Worm (Caenorhabditis elegans): ENCODE results near the gene rhr-2.

rhr-2 gene

DNA sequence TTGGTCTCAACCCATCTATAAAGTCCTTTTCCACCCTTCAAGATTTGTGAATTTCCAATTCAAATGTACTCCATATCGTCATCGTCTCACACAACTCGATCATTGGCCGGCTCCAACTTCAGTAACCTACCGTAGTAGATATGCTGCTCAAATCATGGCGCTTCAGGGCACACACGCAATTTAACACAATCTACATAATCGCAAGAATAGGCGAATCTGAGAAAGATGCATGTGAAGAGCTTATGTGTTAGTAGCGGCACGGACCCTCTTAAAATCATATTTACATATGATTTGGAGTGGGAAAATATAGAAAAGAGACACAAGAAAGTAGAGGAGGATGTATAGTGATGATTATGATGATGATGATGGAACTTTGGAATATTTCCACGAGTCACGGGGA is 18.2 kb downstream of the rhr-2 start:
- TF ChIP-seq mls-2 (tag; optimal IDR thresholded peaks at IDR 0.05) (no peak), ces-1 (GFP tag; optimal IDR thresholded peaks at IDR 0.05) (peak; percentile 50), ceh-83 (GFP tag; optimal IDR thresholded peaks at IDR 0.05) (no peak), hlh-1 (tag; optimal IDR thresholded peaks at IDR 0.05) (no peak), bed-3 (GFP tag; optimal IDR thresholded peaks at IDR 0.05) (no peak), M03D4.4 (tag; optimal IDR thresholded peaks at IDR 0.05) (no peak)

DNA sequence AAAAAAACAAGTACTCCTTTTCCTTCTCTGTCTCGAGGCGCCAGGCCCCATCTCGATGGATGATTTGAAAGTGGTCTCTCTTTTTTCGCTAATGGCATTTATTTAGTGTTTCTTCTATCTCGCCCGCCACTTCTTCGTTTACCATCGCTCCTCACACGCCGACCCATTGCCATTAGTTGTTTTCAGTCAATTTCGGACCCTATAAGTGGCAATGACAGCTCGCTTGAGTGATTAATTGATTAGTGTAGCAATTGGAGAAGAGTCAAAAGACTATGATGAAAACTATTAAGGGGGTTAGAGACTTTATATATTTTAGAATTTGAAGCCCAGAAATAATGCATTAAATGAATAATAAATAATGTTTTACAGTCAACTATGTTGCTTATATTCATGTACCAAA is 23.6 kb downstream of the rhr-2 start:
- TF ChIP-seq mep-1 (tag; optimal IDR thresholded peaks at IDR 0.05) (no peak), drap-1 (GFP tag; optimal IDR thresholded peaks at IDR 0.05) (no peak), zip-8 (tag; optimal IDR thresholded peaks at IDR 0.05) (no peak), ham-2 (GFP tag; optimal IDR thresholded peaks at IDR 0.05) (no peak), ceh-39 (tag; optimal IDR thresholded peaks at IDR 0.05) (no peak), mls-2 (tag; optimal IDR thresholded peaks at IDR 0.05) (no peak), nhr-237 (tag; optimal IDR thresholded peaks at IDR 0.05) (no peak)

DNA sequence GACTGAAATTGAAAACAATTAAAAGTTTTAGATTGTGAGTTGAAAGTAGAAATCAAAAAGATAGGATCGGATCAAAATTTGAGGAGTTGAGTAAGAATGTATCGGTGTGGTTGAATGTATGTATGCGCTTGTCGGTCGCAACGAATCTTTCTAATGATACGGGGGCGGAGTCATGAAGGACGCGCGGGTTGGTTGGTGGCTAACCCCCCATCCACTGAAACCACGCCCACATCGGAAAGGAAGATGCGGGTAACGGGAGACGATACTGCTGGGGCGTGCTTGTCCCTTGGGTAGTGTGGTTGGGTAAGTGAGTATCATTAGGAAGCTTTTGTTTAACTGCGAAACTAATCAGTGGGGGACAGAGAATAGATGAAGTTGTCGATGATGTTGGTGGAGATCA is 24.6 kb downstream of the rhr-2 start, which contains the start of gene ceh-32:
Gene ceh-32 (minus strand): TSS at position 2 of the 400 bp plus-strand sequence.
- TF ChIP-seq unc-62 (GFP tag; optimal IDR thresholded peaks at IDR 0.05) (no peak), blmp-1 (tag; optimal IDR thresholded peaks at IDR 0.05) (no peak), cnd-1 (tag; optimal IDR thresholded peaks at IDR 0.05) (no peak), M03D4.4 (tag; optimal IDR thresholded peaks at IDR 0.05) (no peak)

DNA sequence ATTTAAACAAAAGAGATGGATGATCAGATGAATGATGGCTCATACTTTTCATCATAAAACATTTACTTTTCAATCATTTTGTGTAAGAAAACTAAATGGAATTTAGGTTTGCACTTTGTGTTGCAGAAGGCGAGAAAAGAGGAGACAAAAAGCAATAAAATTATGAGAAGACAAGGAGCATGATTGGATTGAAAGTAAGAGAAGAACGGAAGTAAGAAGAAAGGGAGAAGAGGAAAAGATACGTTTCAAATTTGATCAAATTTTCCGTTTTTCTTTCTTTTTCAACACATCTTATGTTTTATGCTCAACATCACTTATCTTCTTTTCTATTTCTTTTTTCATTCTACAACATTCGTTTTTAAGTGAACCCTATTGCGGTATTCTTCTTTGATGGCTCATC is 25.3 kb downstream of the rhr-2 start:
- peak; percentile 81 for TF ChIP-seq ces-1 (GFP tag; optimal IDR thresholded peaks at IDR 0.05)
- TF ChIP-seq ztf-11 (tag; optimal IDR thresholded peaks at IDR 0.05), result no peak
- TF ChIP-seq tbx-8 (GFP tag; optimal IDR thresholded peaks at IDR 0.05), result no peak
- no peak for TF ChIP-seq elt-3 (tag; optimal IDR thresholded peaks at IDR 0.05)

DNA sequence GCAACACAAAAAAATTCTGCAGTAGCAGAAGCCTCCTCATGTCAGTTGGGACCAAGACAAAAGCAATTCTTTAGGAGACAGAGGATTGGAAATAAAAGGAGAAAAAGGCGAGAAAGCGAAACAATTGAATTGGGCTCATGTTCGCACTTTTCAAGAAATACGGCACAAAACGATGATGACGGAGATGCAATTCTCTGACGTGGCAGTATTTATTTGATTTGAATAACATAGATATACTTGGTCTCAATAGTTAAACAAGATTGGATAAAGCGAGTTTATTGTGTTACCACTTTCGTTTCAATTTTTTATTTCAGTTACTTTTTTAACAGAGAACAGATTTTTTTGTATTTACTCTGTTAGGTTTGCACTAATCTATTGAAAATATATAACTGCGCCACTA is 32.5 kb downstream of the rhr-2 start:
- peak; percentile 84 for TF ChIP-seq ces-1 (GFP tag; optimal IDR thresholded peaks at IDR 0.05)
- no peak for TF ChIP-seq elt-3 (tag; optimal IDR thresholded peaks at IDR 0.05)

DNA sequence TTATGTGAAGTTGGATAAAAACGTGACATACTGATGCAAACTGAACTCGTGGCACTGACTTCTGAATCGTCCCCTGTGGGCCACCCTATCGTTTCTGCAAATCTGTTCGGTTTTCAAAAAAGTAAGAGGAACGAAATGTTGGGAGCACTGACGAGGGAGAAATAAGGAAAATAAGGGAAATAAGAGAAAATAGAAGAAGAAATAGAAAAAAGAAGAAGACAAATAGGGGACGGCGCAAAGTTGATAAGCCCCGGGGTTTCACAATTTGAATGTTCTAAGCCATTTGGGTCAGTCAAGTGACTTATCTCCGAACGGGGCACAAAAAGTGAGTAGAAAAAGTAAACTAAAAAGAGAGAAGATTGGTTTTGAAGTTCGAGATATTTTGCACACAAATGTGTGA is 34.4 kb downstream of the rhr-2 start, which contains the start of gene W05E10.5:
Gene W05E10.5 (minus strand): TSS at position 101 of the 400 bp plus-strand sequence.
- TF ChIP-seq M03D4.4 (tag; optimal IDR thresholded peaks at IDR 0.05) (no peak), nhr-28 (tag; optimal IDR thresholded peaks at IDR 0.05) (no peak), nhr-76 (tag; optimal IDR thresholded peaks at IDR 0.05) (no peak), zip-8 (tag; optimal IDR thresholded peaks at IDR 0.05) (no peak), ceh-83 (GFP tag; optimal IDR thresholded peaks at IDR 0.05) (no peak), tbx-8 (GFP tag; optimal IDR thresholded peaks at IDR 0.05) (no peak)

DNA sequence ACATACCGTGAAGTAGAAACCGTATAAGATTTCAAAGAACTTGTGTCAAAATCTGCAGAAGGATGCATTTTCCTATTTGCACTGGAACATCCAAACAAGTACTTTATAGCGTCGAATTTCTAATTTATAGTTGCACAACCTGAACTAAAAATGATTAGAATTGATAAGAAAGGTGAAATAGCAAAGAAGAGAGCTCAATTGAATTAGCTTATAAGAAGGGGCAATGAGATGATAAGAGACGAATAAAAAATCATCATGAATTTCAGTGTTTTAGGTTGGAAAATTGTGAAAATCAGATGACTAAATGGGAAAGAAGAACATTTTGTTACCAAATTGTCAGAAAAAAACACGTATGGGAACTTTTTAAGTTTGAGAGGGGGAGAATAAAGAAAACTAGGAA is 38.4 kb downstream of the rhr-2 start, which contains the start of gene W05E10.1:
Gene W05E10.1 (minus strand): TSS at position 139 of the 400 bp plus-strand sequence.
- TF ChIP-seq ces-1 (GFP tag; optimal IDR thresholded peaks at IDR 0.05) (no peak), nhr-12 (tag; optimal IDR thresholded peaks at IDR 0.05) (no peak), ham-2 (GFP tag; optimal IDR thresholded peaks at IDR 0.05) (no peak), elt-1 (tag; optimal IDR thresholded peaks at IDR 0.05; ENCODE audit: borderline replicate concordance, insufficient read depth) (no peak), mab-5 (tag; optimal IDR thresholded peaks at IDR 0.05) (no peak), flh-1 (GFP tag; optimal IDR thresholded peaks at IDR 0.05) (no peak), pha-4 (tag; optimal IDR thresholded peaks at IDR 0.05) (no peak), nhr-237 (tag; optimal IDR thresholded peaks at IDR 0.05) (no peak)

DNA sequence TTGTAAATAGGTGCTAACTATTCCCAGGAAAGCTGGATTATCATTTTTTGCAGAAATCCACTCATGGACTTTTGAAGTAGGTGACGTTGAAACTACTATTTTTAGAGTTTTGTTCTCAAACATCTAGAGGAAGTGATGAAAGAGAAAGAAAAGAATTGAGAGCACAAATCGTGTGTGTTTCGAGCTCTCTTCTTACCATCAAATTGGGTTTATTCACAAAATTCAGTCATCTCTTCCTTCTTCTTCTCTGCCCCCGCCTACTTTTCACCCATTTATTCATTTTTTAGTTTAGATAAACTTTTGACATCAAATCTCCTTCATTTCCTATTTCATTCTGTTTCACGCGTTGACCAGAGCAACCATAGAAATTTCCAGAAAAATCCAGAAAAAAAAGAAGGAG is 43.1 kb downstream of the rhr-2 start, which contains the start of gene W05E10.2:
Gene W05E10.2 (plus strand): TSS at position 301 of the 400 bp plus-strand sequence.
- peak; percentile 33 for TF ChIP-seq ces-1 (GFP tag; optimal IDR thresholded peaks at IDR 0.05)
- TF ChIP-seq nhr-237 (tag; optimal IDR thresholded peaks at IDR 0.05), result no peak
- no peak for TF ChIP-seq sptf-1 (tag; optimal IDR thresholded peaks at IDR 0.05)
- no peak for TF ChIP-seq ham-2 (GFP tag; optimal IDR thresholded peaks at IDR 0.05)
- no peak for TF ChIP-seq snpc-4 (tag; optimal IDR thresholded peaks at IDR 0.05)
